Fruit fly (Drosophila melanogaster) whole organism, embryonic: ENCODE data around the gene CG33773.
A peak's percentile ranks its signal among the peaks of the same experiment; 100 is the strongest.

Source experiments
- Abd-B ChIP-seq: fragments of 200-800 bp; sonication (Bioruptor generic); optimal IDR thresholded peaks from 2 replicates; lab custom pipeline; 2018; ENCODE audit warnings: missing biosample characterization, mild to moderate bottlenecking, missing genetic modification characterization, moderate library complexity
- Adf1 ChIP-seq: fragments of 200-800 bp; sonication (Bioruptor generic); IDR thresholded peaks from 2 replicates; pipeline ENCODE4 v1.3.6; 2022; ENCODE audit warnings: missing biosample characterization, missing genetic modification characterization
- BtbVII ChIP-seq: fragments of 200-800 bp; sonication (Bioruptor generic); optimal IDR thresholded peaks from 3 replicates; lab custom pipeline; 2017; ENCODE audit warnings: missing biosample characterization, mild to moderate bottlenecking, missing genetic modification characterization
- CG10274 ChIP-seq: fragments of 200-800 bp; sonication (Bioruptor generic); optimal IDR thresholded peaks from 3 replicates; lab custom pipeline; 2017; ENCODE audit warnings: missing biosample characterization, mild to moderate bottlenecking, missing genetic modification characterization
- CG11093 ChIP-seq: fragments of 200-800 bp; sonication (Bioruptor generic); IDR thresholded peaks from 3 replicates; pipeline ENCODE4 v1.3.6; 2022; ENCODE audit warnings: missing biosample characterization, missing genetic modification characterization
- CG11247 ChIP-seq: fragments of 200-800 bp; sonication (Bioruptor generic); IDR thresholded peaks from 2 replicates; pipeline ENCODE4 v1.3.6; 2022; ENCODE audit warnings: missing biosample characterization, missing genetic modification characterization
- CG11504 ChIP-seq: fragments of 200-800 bp; sonication (Bioruptor generic); optimal IDR thresholded peaks from 3 replicates; lab custom pipeline; 2019; ENCODE audit warnings: missing biosample characterization, mild to moderate bottlenecking, missing genetic modification characterization, moderate library complexity
- CG11560 ChIP-seq: fragments of 200-800 bp; sonication (Bioruptor generic); IDR thresholded peaks from 3 replicates; pipeline ENCODE4 v1.3.6; 2022; ENCODE audit warnings: missing biosample characterization, missing genetic modification characterization
- CG13624 ChIP-seq: fragments of 200-800 bp; sonication (Bioruptor generic); optimal IDR thresholded peaks from 2 replicates; lab custom pipeline; 2016; ENCODE audit warnings: missing biosample characterization, missing genetic modification characterization
- CG13894 ChIP-seq: fragments of 200-800 bp; sonication (Bioruptor generic); optimal IDR thresholded peaks from 3 replicates; lab custom pipeline; 2018; ENCODE audit warnings: missing biosample characterization, mild to moderate bottlenecking, missing genetic modification characterization, moderate library complexity
- CG17359 ChIP-seq: fragments of 200-800 bp; sonication (Bioruptor generic); optimal IDR thresholded peaks from 3 replicates; lab custom pipeline; 2018; ENCODE audit warnings: missing biosample characterization, mild to moderate bottlenecking, missing genetic modification characterization, moderate library complexity
- CG17802 ChIP-seq: fragments of 200-800 bp; sonication (Bioruptor generic); optimal IDR thresholded peaks from 2 replicates; lab custom pipeline; 2018; ENCODE audit warnings: missing biosample characterization, mild to moderate bottlenecking, missing genetic modification characterization, moderate library complexity
- CG2120 ChIP-seq: fragments of 200-800 bp; sonication (Bioruptor generic); optimal IDR thresholded peaks from 3 replicates; lab custom pipeline; 2016; ENCODE audit warnings: missing biosample characterization, missing genetic modification characterization
- CG31365 ChIP-seq: fragments of 200-800 bp; sonication (Bioruptor generic); optimal IDR thresholded peaks from 2 replicates; lab custom pipeline; 2018; ENCODE audit warnings: missing biosample characterization, mild to moderate bottlenecking, missing genetic modification characterization
- CG3407 ChIP-seq: fragments of 200-800 bp; sonication (Bioruptor generic); optimal IDR thresholded peaks from 2 replicates; lab custom pipeline; 2018; ENCODE audit warnings: missing biosample characterization, mild to moderate bottlenecking, missing genetic modification characterization
- CG8281 ChIP-seq: fragments of 200-800 bp; sonication (Bioruptor generic); optimal IDR thresholded peaks from 2 replicates; lab custom pipeline; 2018; ENCODE audit warnings: missing biosample characterization, mild to moderate bottlenecking, missing genetic modification characterization, moderate library complexity
- CG9797 ChIP-seq: fragments of 200-800 bp; sonication (Bioruptor generic); optimal IDR thresholded peaks from 3 replicates; lab custom pipeline; 2018; ENCODE audit warnings: missing biosample characterization, mild to moderate bottlenecking, missing genetic modification characterization
- CG9932 ChIP-seq: fragments of 200-800 bp; sonication (Bioruptor generic); IDR thresholded peaks from 2 replicates; pipeline ENCODE4 v1.3.6; 2022; ENCODE audit warnings: missing biosample characterization, missing genetic modification characterization
- CTCF ChIP-seq: fragments of 200-800 bp; sonication (Bioruptor generic); optimal IDR thresholded peaks from 2 replicates; lab custom pipeline; 2017; ENCODE audit warnings: missing biosample characterization, mild to moderate bottlenecking, missing genetic modification characterization, moderate library complexity
- Chrac-16 ChIP-seq: fragments of 200-800 bp; sonication (Bioruptor generic); optimal IDR thresholded peaks from 3 replicates; lab custom pipeline; 2016; ENCODE audit warnings: missing biosample characterization, missing genetic modification characterization
- Dad ChIP-seq: fragments of 200-800 bp; sonication (Bioruptor generic); optimal IDR thresholded peaks from 3 replicates; lab custom pipeline; 2016; ENCODE audit warnings: missing biosample characterization, missing genetic modification characterization
- Dek ChIP-seq: fragments of 200-800 bp; sonication (Bioruptor generic); optimal IDR thresholded peaks from 3 replicates; lab custom pipeline; 2019; ENCODE audit warnings: missing biosample characterization, mild to moderate bottlenecking, missing genetic modification characterization, moderate library complexity
- E2f1 ChIP-seq: fragments of 200-800 bp; sonication (Bioruptor generic); IDR thresholded peaks from 2 replicates; pipeline ENCODE4 v1.3.6; 2022; ENCODE audit warnings: missing biosample characterization, missing genetic modification characterization
- ERR ChIP-seq: fragments of 200-800 bp; sonication (Bioruptor generic); optimal IDR thresholded peaks from 2 replicates; lab custom pipeline; 2016; ENCODE audit warnings: missing biosample characterization, missing genetic modification characterization
- Ets97D ChIP-seq: fragments of 200-800 bp; sonication (Bioruptor generic); optimal IDR thresholded peaks from 3 replicates; lab custom pipeline; 2016; ENCODE audit warnings: missing biosample characterization, missing genetic modification characterization
- HHEX ChIP-seq: fragments of 200-800 bp; sonication (Bioruptor generic); optimal IDR thresholded peaks from 3 replicates; lab custom pipeline; 2017; ENCODE audit warnings: missing biosample characterization, mild to moderate bottlenecking, missing genetic modification characterization, missing genetic modification reagents
- HLHmδ ChIP-seq: fragments of 200-800 bp; sonication (Bioruptor generic); optimal IDR thresholded peaks from 2 replicates; lab custom pipeline; 2018; ENCODE audit warnings: missing biosample characterization, mild to moderate bottlenecking, missing genetic modification characterization, moderate library complexity
- MBD-R2 ChIP-seq: fragments of 200-800 bp; sonication (Bioruptor generic); IDR thresholded peaks from 2 replicates; pipeline ENCODE4 v1.3.6; 2022; ENCODE audit warnings: missing biosample characterization, missing genetic modification characterization
- Med ChIP-seq: fragments of 200-800 bp; sonication (Bioruptor generic); peaks from one replicate; lab custom pipeline; 2016; ENCODE audit warnings: missing biosample characterization, missing genetic modification characterization, mild to moderate bottlenecking, inconsistent platforms, moderate library complexity
- Neu2 ChIP-seq: fragments of 200-800 bp; sonication (Bioruptor generic); optimal IDR thresholded peaks from 3 replicates; lab custom pipeline; 2016; ENCODE audit warnings: missing biosample characterization, missing genetic modification characterization, borderline replicate concordance
- Sin3A ChIP-seq: fragments of >200 bp; optimal IDR thresholded peaks from 2 replicates; lab custom pipeline; 2018
- Sry-δ ChIP-seq: fragments of 200-800 bp; sonication (Bioruptor generic); optimal IDR thresholded peaks from 2 replicates; lab custom pipeline; 2016; ENCODE audit warnings: missing biosample characterization, missing genetic modification characterization
- Xbp1 ChIP-seq: fragments of 200-800 bp; sonication (Bioruptor generic); optimal IDR thresholded peaks from 3 replicates; lab custom pipeline; 2016; ENCODE audit warnings: missing biosample characterization, mild to moderate bottlenecking, missing genetic modification characterization
- abd-A ChIP-seq: fragments of 200-800 bp; sonication (Bioruptor generic); optimal IDR thresholded peaks from 3 replicates; lab custom pipeline; 2019; ENCODE audit warnings: missing biosample characterization, mild to moderate bottlenecking, missing genetic modification characterization, moderate library complexity
- al ChIP-seq: fragments of 200-800 bp; sonication (Bioruptor generic); IDR thresholded peaks from 2 replicates; pipeline ENCODE4 v1.3.6; 2022; ENCODE audit warnings: missing biosample characterization, missing genetic modification characterization
- amos ChIP-seq: fragments of 200-800 bp; sonication (Bioruptor generic); IDR thresholded peaks from 2 replicates; pipeline ENCODE4 v1.3.6; 2022; ENCODE audit warnings: missing biosample characterization, missing genetic modification characterization; ENCODE audit not compliant: partially characterized antibody
- dati ChIP-seq: fragments of 200-800 bp; sonication (Bioruptor generic); IDR thresholded peaks from 2 replicates; pipeline ENCODE4 v1.3.6; 2022; ENCODE audit warnings: missing biosample characterization, missing genetic modification characterization
- esg ChIP-seq: fragments of 200-800 bp; sonication (Bioruptor generic); conservative IDR thresholded peaks from 2 replicates; pipeline ENCODE4 v1.3.6; 2022; ENCODE audit warnings: missing biosample characterization, missing genetic modification characterization
- gt ChIP-seq: fragments of 200-800 bp; sonication (Bioruptor generic); IDR thresholded peaks from 2 replicates; pipeline ENCODE4 v1.3.6; 2022; ENCODE audit warnings: missing biosample characterization, missing genetic modification characterization
- jing ChIP-seq: fragments of 200-800 bp; sonication (Bioruptor generic); optimal IDR thresholded peaks from 2 replicates; lab custom pipeline; 2018; ENCODE audit warnings: missing biosample characterization, mild to moderate bottlenecking, missing genetic modification characterization
- lab ChIP-seq: fragments of 200-800 bp; sonication (Bioruptor generic); optimal IDR thresholded peaks from 3 replicates; lab custom pipeline; 2017; ENCODE audit warnings: missing biosample characterization, missing genetic modification characterization, mild to moderate bottlenecking, moderate library complexity, missing genetic modification reagents
- lbe ChIP-seq: fragments of 200-800 bp; sonication (Bioruptor generic); optimal IDR thresholded peaks from 2 replicates; lab custom pipeline; 2016; ENCODE audit warnings: missing biosample characterization, mild to moderate bottlenecking, missing genetic modification characterization
- nom ChIP-seq: fragments of 200-800 bp; sonication (Bioruptor generic); optimal IDR thresholded peaks from 2 replicates; lab custom pipeline; 2017; ENCODE audit warnings: missing biosample characterization, missing genetic modification characterization, mild to moderate bottlenecking, moderate library complexity, missing genetic modification reagents
- phol ChIP-seq: fragments of 200-800 bp; sonication (Bioruptor generic); optimal IDR thresholded peaks from 3 replicates; lab custom pipeline; 2018; ENCODE audit warnings: missing biosample characterization, mild to moderate bottlenecking, missing genetic modification characterization, moderate library complexity
- row ChIP-seq: fragments of 200-800 bp; sonication (Bioruptor generic); IDR thresholded peaks from 3 replicates; pipeline ENCODE4 v1.3.6; 2022; ENCODE audit warnings: missing biosample characterization, missing genetic modification characterization
- run ChIP-seq: fragments of 200-800 bp; sonication (Bioruptor generic); optimal IDR thresholded peaks from 3 replicates; lab custom pipeline; 2018; ENCODE audit warnings: missing biosample characterization, mild to moderate bottlenecking, missing genetic modification characterization
- scrt ChIP-seq: fragments of 200-800 bp; sonication (Bioruptor generic); optimal IDR thresholded peaks from 2 replicates; lab custom pipeline; 2018; ENCODE audit warnings: missing biosample characterization, mild to moderate bottlenecking, missing genetic modification characterization, moderate library complexity
- stwl ChIP-seq: fragments of 200-800 bp; sonication (Bioruptor generic); optimal IDR thresholded peaks from 3 replicates; lab custom pipeline; 2018; ENCODE audit warnings: missing biosample characterization, mild to moderate bottlenecking, missing genetic modification characterization, moderate library complexity
- sug ChIP-seq: fragments of 200-800 bp; optimal IDR thresholded peaks from 2 replicates; lab custom pipeline; 2019; ENCODE audit warnings: missing biosample characterization, mild to moderate bottlenecking, missing genetic modification characterization, moderate library complexity
- zen ChIP-seq: fragments of 200-800 bp; sonication (Bioruptor generic); optimal IDR thresholded peaks from 3 replicates; lab custom pipeline; 2018; ENCODE audit warnings: missing biosample characterization, mild to moderate bottlenecking, missing genetic modification characterization, moderate library complexity

Gene CG33773

DNA sequence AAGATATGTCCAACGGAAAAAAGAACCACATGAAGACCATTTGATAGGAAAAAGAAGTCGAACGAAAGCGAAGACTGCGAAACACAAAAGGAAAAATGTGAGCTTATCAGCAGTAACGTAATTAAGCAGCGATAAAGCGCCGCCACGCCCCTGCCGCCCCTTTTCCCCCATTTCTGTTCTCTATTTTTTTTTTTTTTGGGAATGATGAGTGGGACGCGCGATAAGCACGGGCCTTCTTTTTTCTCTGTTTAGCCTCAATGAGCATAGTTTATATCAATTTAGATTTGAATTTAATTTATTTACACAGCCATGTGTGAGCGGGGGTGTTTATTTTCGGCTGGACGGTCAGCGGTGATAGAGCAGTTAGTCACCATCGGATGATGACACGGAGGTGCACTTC, 25.1 kb upstream of the CG33773 start (continued):
- TF ChIP-seq CG17359 (tag; lab: Kevin White, UChicago) (no peak), run (tag; lab: Kevin White, UChicago) (no peak)
- TF ChIP-seq, all 482 proteins: peak for 19

DNA sequence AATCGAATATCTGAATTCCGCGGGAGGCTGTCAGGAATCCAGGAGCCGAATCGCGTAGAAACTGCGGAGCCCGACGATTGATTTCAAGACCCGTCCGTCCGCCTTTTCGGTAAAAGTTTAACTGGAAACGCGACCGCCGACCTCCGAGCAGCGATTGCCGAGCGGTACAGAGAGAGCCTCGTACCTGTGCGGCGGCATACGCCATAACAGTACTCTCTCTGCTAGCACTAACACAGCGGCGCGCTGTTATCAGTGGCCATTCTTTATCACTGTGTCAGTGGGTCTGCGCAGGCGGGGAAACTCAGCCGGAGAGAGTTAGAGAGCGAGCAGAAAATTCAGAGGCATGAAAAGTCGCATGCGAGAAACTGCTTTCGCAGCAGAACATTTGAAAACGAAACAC, 18.4 kb upstream of the CG33773 start, which contains the start of gene 5-HT7:
Gene 5-HT7, minus strand, starts transcription at position 161 of the 400 bp plus-strand sequence.
- TF ChIP-seq lbe (GFP tag; lab: Kevin White, UChicago) (no peak), Neu2 (GFP tag; lab: Kevin White, UChicago) (no peak), gt (GFP tag; lab: Robert Waterston, UW) (no peak), Sry-δ (GFP tag; lab: Kevin White, UChicago) (no peak), CG31365 (tag; lab: Kevin White, UChicago) (no peak), Dad (GFP tag; lab: Kevin White, UChicago) (no peak), Dek (tag; lab: Kevin White, UChicago) (no peak), scrt (GFP tag; lab: Kevin White, UChicago) (no peak), al (GFP tag; lab: Robert Waterston, UW) (no peak), nom (GFP tag; lab: Kevin White, UChicago) (no peak), CG9932 (GFP tag; lab: Robert Waterston, UW) (no peak), ERR (no peak), amos (GFP tag; lab: Robert Waterston, UW) (no peak; the same call in 1 of the 2 replicates), CG13894 (tag; lab: Kevin White, UChicago) (peak; percentile 31), row (GFP tag; lab: Robert Waterston, UW) (no peak), HLHmδ (GFP tag; lab: Kevin White, UChicago) (no peak), Xbp1 (GFP tag; lab: Kevin White, UChicago) (no peak), HHEX (GFP tag; lab: Kevin White, UChicago) (no peak), jing (GFP tag; lab: Kevin White, UChicago) (no peak), CG13624 (GFP tag; lab: Kevin White, UChicago) (no peak), CG3407 (GFP tag; lab: Kevin White, UChicago) (no peak), phol (tag; lab: Kevin White, UChicago) (no peak), Adf1 (GFP tag; lab: Robert Waterston, UW) (peak; percentile 62; the same call in 1 of the 2 replicates), Chrac-16 (GFP tag; lab: Kevin White, UChicago) (no peak), MBD-R2 (no peak), CG11504 (no peak), CG11093 (GFP tag; lab: Robert Waterston, UW) (no peak), CTCF (GFP tag; lab: Kevin White, UChicago) (no peak), Med (peak; percentile 76), CG8281 (tag; lab: Kevin White, UChicago) (no peak), CG10274 (GFP tag; lab: Kevin White, UChicago) (no peak), Ets97D (no peak), CG11560 (tag; lab: Robert Waterston, UW) (no peak), E2f1 (GFP tag; lab: Robert Waterston, UW) (no peak), Abd-B (GFP tag; lab: Kevin White, UChicago) (no peak), BtbVII (no peak), CG11247 (GFP tag; lab: Robert Waterston, UW) (no peak), esg (GFP tag; lab: Robert Waterston, UW) (no peak), stwl (tag; lab: Kevin White, UChicago) (no peak), CG2120 (GFP tag; lab: Kevin White, UChicago) (no peak), sug (tag; lab: Kevin White, UChicago) (peak; percentile 21), dati (no peak), Sin3A (lab: Kevin White, UChicago) (no peak), zen (tag; lab: Kevin White, UChicago) (no peak), abd-A (tag; lab: Kevin White, UChicago) (peak; percentile 29), CG9797 (GFP tag; lab: Kevin White, UChicago) (no peak), lab (GFP tag; lab: Kevin White, UChicago) (peak; percentile 37), CG17802 (tag; lab: Kevin White, UChicago) (no peak)
